Worm (Caenorhabditis elegans) whole organism, late embryonic: ENCODE data around the gene bath-31.

Experiments used
- K02D7.2 ChIP-seq: sonication (generic microtip); optimal IDR thresholded peaks from 2 replicates; lab custom pipeline; 2017; ENCODE audit warnings: mild to moderate bottlenecking, missing genetic modification characterization, missing compliant biosample characterization
- ceh-34 ChIP-seq: sonication (generic microtip); optimal IDR thresholded peaks from 2 replicates; lab custom pipeline; 2016; ENCODE audit warnings: mild to moderate bottlenecking, missing genetic modification characterization, missing compliant biosample characterization
- elt-2 ChIP-seq: sonication (generic microtip); optimal IDR thresholded peaks from 2 replicates; lab custom pipeline; 2016; ENCODE audit warnings: missing genetic modification reagents, missing genetic modification characterization, missing compliant biosample characterization
- ets-4 ChIP-seq: sonication (generic microtip); optimal IDR thresholded peaks from 2 replicates; lab custom pipeline; 2016; ENCODE audit warnings: missing genetic modification characterization, missing compliant biosample characterization
- fkh-10 ChIP-seq: fragments of 150-350 bp; optimal IDR thresholded peaks from 2 replicates; lab custom pipeline; 2014; ENCODE audit warnings: missing biosample characterization, missing genetic modification reagents, missing genetic modification characterization
- hlh-30 ChIP-seq: sonication (generic microtip); optimal IDR thresholded peaks from 2 replicates; lab custom pipeline; 2017; ENCODE audit warnings: antibody characterized with exemption, missing genetic modification characterization, missing compliant biosample characterization; ENCODE audit not compliant: insufficient read depth
- lim-6 ChIP-seq: sonication (generic microtip); optimal IDR thresholded peaks from 2 replicates; lab custom pipeline; 2016; ENCODE audit warnings: missing genetic modification characterization, missing compliant biosample characterization
- lin-11 ChIP-seq: fragments of 200-800 bp; sonication (Bioruptor generic); optimal IDR thresholded peaks from 2 replicates; lab custom pipeline; 2018; ENCODE audit warnings: mild to moderate bottlenecking, missing genetic modification characterization, missing compliant biosample characterization
- nhr-11 ChIP-seq: fragments of 150-350 bp; optimal IDR thresholded peaks from 2 replicates; lab custom pipeline; 2014; ENCODE audit warnings: missing biosample characterization, missing genetic modification characterization
- sox-2 ChIP-seq: fragments of 200-800 bp; sonication (Bioruptor generic); IDR thresholded peaks from 2 replicates; pipeline ENCODE4 v1.3.6; 2022; ENCODE audit warnings: missing genetic modification reagents, missing genetic modification characterization, missing compliant biosample characterization
- tbx-7 ChIP-seq: sonication (generic microtip); optimal IDR thresholded peaks from 2 replicates; lab custom pipeline; 2016; ENCODE audit warnings: missing genotype, missing genetic modification characterization, missing compliant biosample characterization
- unc-55 ChIP-seq: sonication (generic microtip); optimal IDR thresholded peaks from 2 replicates; lab custom pipeline; 2017; ENCODE audit warnings: missing biosample characterization, missing genetic modification reagents, missing genetic modification characterization

DNA sequence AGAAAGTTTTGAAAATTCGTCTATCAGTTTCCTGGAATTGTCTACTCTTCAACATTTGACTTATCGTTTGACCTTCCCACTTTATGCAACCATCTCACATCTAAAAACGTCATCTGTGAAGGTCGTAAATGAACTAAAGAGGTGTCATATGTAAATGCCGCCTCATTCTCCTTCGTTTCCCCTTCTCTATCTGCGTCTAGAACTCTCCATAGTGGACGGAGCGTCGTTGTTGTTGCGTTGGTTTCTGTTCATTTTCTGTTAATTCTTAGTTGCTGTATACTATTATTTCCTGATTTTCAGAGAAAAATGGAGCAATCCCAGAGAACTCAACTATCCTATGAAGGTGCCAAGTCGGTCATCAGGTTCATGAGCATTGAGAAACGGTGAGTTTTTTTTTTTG is 14.8 kb upstream of the bath-31 start, which contains the start of gene fbxc-52:
- TF ChIP-seq K02D7.2 (tag; lab: Kevin White, UChicago) (no peak), lin-11 (tag; lab: Kevin White, UChicago) (no peak), fkh-10 (GFP tag; lab: Kevin White, UChicago) (no peak), unc-55 (GFP tag; lab: Kevin White, UChicago) (no peak), ets-4 (tag; lab: Kevin White, UChicago) (no peak), sox-2 (GFP tag; lab: Robert Waterston, UW) (no peak), ceh-34 (tag; lab: Kevin White, UChicago) (no peak), nhr-11 (no peak), tbx-7 (tag; lab: Kevin White, UChicago) (no peak), lim-6 (no peak), hlh-30 (tag; lab: Kevin White, UChicago) (no peak), elt-2 (tag; lab: Kevin White, UChicago) (no peak)
